Worm (Caenorhabditis elegans) whole organism, L4 larva: ENCODE data around the gene spig-8.

ENCODE experiments used
- aha-1 ChIP-seq: fragments of 150-350 bp; peaks from one replicate; lab custom pipeline; 2014; ENCODE audit warnings: missing biosample characterization, missing genetic modification characterization
- ceh-20 ChIP-seq: fragments of 200-800 bp; sonication (Bioruptor generic); IDR thresholded peaks from 2 replicates; pipeline ENCODE4 v1.3.6; 2022; ENCODE audit warnings: missing genetic modification reagents, missing genetic modification characterization, missing compliant biosample characterization
- cey-2 ChIP-seq: sonication (generic microtip); optimal IDR thresholded peaks from 3 replicates; lab custom pipeline; 2017; ENCODE audit warnings: missing genetic modification characterization, mild to moderate bottlenecking, missing compliant biosample characterization, antibody characterized with exemption, borderline replicate concordance; ENCODE audit not compliant: insufficient read depth
- daf-16 ChIP-seq, 3 experiments: sonication (generic microtip); optimal IDR thresholded peaks; 2 replicates each; lab custom pipeline; 2016 to 2017; ENCODE audit warnings: missing genetic modification characterization in 3 of 3, missing genetic modification reagents in 3 of 3, mild to moderate bottlenecking in 2 of 3, missing compliant biosample characterization in 2 of 3, missing biosample characterization in 1 of 3, moderate library complexity in 1 of 3
- dmd-6 ChIP-seq: fragments of 200-800 bp; sonication (Bioruptor generic); IDR thresholded peaks from 2 replicates; pipeline ENCODE4 v1.3.6; 2022; ENCODE audit warnings: missing genetic modification reagents, missing genetic modification characterization, missing compliant biosample characterization
- dpl-1 ChIP-seq: fragments of 150-350 bp; optimal IDR thresholded peaks from 2 replicates; lab custom pipeline; 2014; ENCODE audit warnings: missing biosample characterization, missing genetic modification reagents, missing genetic modification characterization
- dve-1 ChIP-seq: sonication (generic microtip); optimal IDR thresholded peaks from 2 replicates; lab custom pipeline; 2017; ENCODE audit warnings: antibody characterized with exemption, mild to moderate bottlenecking, missing genetic modification characterization, missing compliant biosample characterization; ENCODE audit not compliant: insufficient read depth
- egl-27 ChIP-seq: sonication (generic microtip); optimal IDR thresholded peaks from 3 replicates; lab custom pipeline; 2017; ENCODE audit warnings: missing biosample characterization, missing genetic modification reagents, missing genetic modification characterization
- hif-1 ChIP-seq, 2 experiments: sonication (generic microtip); optimal IDR thresholded peaks; 2 replicates each; lab custom pipeline; 2016 to 2017; ENCODE audit warnings: missing compliant biosample characterization in 2 of 2, missing genetic modification characterization in 2 of 2, missing genetic modification reagents in 2 of 2, missing genotype in 2 of 2, mild to moderate bottlenecking in 1 of 2
- hlh-11 ChIP-seq: fragments of 200-800 bp; sonication (Bioruptor generic); optimal IDR thresholded peaks from 2 replicates; lab custom pipeline; 2018; ENCODE audit warnings: mild to moderate bottlenecking, missing genetic modification characterization, missing compliant biosample characterization
- hlh-30 ChIP-seq: sonication (generic microtip); optimal IDR thresholded peaks from 2 replicates; lab custom pipeline; 2017; ENCODE audit warnings: antibody characterized with exemption, mild to moderate bottlenecking, missing genetic modification characterization, missing compliant biosample characterization; ENCODE audit not compliant: insufficient read depth
- lim-7 ChIP-seq: fragments of 200-800 bp; sonication (Bioruptor generic); IDR thresholded peaks from 2 replicates; pipeline ENCODE4 v1.3.6; 2022; ENCODE audit warnings: missing genetic modification characterization, missing compliant biosample characterization
- lsy-2 ChIP-seq, 2 experiments: fragments of 150-350 bp in 1 of 2; sonication (generic microtip) in 1 of 2; optimal IDR thresholded peaks; 2 replicates each; lab custom pipeline; 2014 to 2017; ENCODE audit warnings: missing biosample characterization in 2 of 2, missing genetic modification characterization in 2 of 2
- mdl-1 ChIP-seq, 2 experiments: fragments of 150-350 bp in 1 of 2; sonication (generic microtip) in 1 of 2; optimal IDR thresholded peaks; 2 replicates each; lab custom pipeline; 2014 to 2017; ENCODE audit warnings: missing biosample characterization in 2 of 2, missing genetic modification characterization in 2 of 2
- mep-1 ChIP-seq: fragments of 150-350 bp; sonication (generic microtip); optimal IDR thresholded peaks from 3 replicates; lab custom pipeline; 2014; ENCODE audit warnings: missing biosample characterization, missing genetic modification characterization
- mxl-3 ChIP-seq: fragments of 200-800 bp; sonication (Bioruptor generic); optimal IDR thresholded peaks from 2 replicates; lab custom pipeline; 2018; ENCODE audit warnings: mild to moderate bottlenecking, missing genetic modification characterization, missing compliant biosample characterization
- nhr-102 ChIP-seq: sonication (generic microtip); optimal IDR thresholded peaks from 2 replicates; lab custom pipeline; 2016; ENCODE audit warnings: mild to moderate bottlenecking, missing genetic modification characterization, moderate library complexity, missing compliant biosample characterization
- nhr-25 ChIP-seq: sonication (generic microtip); optimal IDR thresholded peaks from 2 replicates; lab custom pipeline; 2017; ENCODE audit warnings: missing genetic modification characterization, mild to moderate bottlenecking, missing compliant biosample characterization, antibody characterized with exemption, moderate library complexity, borderline replicate concordance; ENCODE audit not compliant: insufficient read depth
- nhr-28 ChIP-seq: fragments of 150-350 bp; optimal IDR thresholded peaks from 2 replicates; lab custom pipeline; 2014; ENCODE audit warnings: missing biosample characterization, missing genetic modification characterization
- nhr-48 ChIP-seq: sonication (generic microtip); optimal IDR thresholded peaks from 2 replicates; lab custom pipeline; 2016; ENCODE audit warnings: mild to moderate bottlenecking, missing genetic modification characterization, missing compliant biosample characterization
- nhr-77 ChIP-seq: fragments of 150-350 bp; optimal IDR thresholded peaks from 2 replicates; lab custom pipeline; 2014; ENCODE audit warnings: missing biosample characterization, missing genetic modification characterization
- pha-4 ChIP-seq, 2 experiments: fragments of 150-350 bp in 1 of 2; fragments of 200-800 bp in 1 of 2; sonication (Bioruptor generic) in 1 of 2; IDR thresholded peaks in 1 of 2; optimal IDR thresholded peaks in 1 of 2; 2 replicates each; pipeline versions ENCODE4 v1.3.6 to Lab custom; 2014 to 2022; ENCODE audit warnings: missing genetic modification characterization in 2 of 2, missing genetic modification reagents in 2 of 2, missing biosample characterization in 1 of 2, missing compliant biosample characterization in 1 of 2
- rbr-2 ChIP-seq: sonication (generic microtip); optimal IDR thresholded peaks from 2 replicates; lab custom pipeline; 2016; ENCODE audit warnings: missing genotype, missing genetic modification characterization, missing compliant biosample characterization
- sdz-12 ChIP-seq: fragments of 200-800 bp; sonication (Bioruptor generic); optimal IDR thresholded peaks from 2 replicates; lab custom pipeline; 2018; ENCODE audit warnings: mild to moderate bottlenecking, missing genetic modification characterization, missing compliant biosample characterization
- snpc-1.2 ChIP-seq: fragments of 200-800 bp; sonication (Bioruptor generic); IDR thresholded peaks from 2 replicates; pipeline ENCODE4 v1.3.6; 2022; ENCODE audit warnings: missing genetic modification reagents, missing genetic modification characterization, missing compliant biosample characterization
- snpc-4 ChIP-seq: fragments of 150-350 bp; optimal IDR thresholded peaks from 2 replicates; lab custom pipeline; 2014; ENCODE audit warnings: missing biosample characterization, missing genetic modification characterization
- tag-97 ChIP-seq: fragments of 200-800 bp; sonication (Bioruptor generic); IDR thresholded peaks from 2 replicates; pipeline ENCODE4 v1.3.6; 2022; ENCODE audit warnings: missing genetic modification characterization, missing compliant biosample characterization
- unc-130 ChIP-seq: sonication (generic microtip); optimal IDR thresholded peaks from 2 replicates; lab custom pipeline; 2016; ENCODE audit warnings: missing genetic modification reagents, missing genetic modification characterization, missing compliant biosample characterization
- unc-62 ChIP-seq, 3 experiments: fragments of 150-350 bp in 1 of 3; sonication (generic microtip); optimal IDR thresholded peaks in 2 of 3; peaks in 1 of 3; 1 replicate in 1 of 3; 2 replicates in 2 of 3; lab custom pipeline; 2014 to 2017; ENCODE audit warnings: missing biosample characterization in 3 of 3, missing genetic modification characterization in 3 of 3, missing genetic modification reagents in 3 of 3, missing genotype in 1 of 3

spig-8 gene

DNA sequence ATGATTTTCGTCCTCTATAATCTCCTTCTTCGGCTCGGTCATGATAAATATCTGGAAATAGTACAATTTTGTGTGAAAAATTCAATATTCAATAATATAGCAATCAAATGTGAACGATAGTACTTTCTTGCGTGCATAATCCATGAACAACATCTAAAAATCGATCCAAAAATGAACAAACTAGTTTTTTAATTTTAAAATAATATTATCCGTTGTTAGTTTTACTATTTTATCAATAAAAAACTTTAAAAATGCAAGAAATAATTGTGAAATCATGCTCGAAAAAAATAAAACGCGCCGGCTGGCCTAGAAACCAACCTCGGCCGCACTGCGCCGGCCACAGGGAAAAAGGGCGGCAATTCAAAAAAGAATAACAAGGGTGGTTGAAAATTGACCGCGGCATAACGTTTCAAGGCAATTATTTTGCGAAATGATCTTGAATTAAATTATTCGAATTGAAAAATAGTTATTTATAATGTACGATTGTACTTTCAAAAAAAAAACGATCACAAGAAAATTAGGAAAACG lies 30.0 kb downstream of the spig-8 start, which contains the start of gene mys-1 (continued):
- no peak for TF ChIP-seq lim-7

DNA sequence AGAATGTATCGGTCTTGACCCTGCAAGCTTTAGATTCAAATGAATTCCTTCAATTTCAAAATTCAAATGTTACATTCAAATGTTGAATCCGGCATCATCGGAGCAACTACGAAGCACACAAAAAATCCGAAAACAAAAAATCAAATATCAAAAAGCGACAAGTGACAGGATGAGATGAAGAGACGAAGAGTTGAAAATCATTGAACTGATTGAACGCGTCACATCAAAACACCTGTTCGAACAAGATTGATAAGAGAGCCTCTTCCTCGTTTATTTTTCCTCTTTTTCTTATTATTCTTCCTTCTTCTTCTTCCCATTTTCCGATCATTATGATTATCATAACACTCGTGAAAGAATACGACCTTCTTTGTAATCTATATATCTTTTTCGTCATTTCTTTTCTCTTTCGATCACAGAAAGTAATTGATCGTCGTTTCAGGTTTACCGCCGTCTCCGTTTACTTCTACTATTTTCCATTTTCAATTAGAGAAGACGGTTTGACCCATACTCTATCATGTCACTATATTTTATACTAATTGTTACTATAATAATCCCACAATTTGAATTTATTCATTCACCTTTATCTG lies 30.9 kb downstream of the spig-8 start, which contains the start of gene VC5.2:
Gene VC5.2, plus strand, starts transcription at position 439 of the 587 bp plus-strand sequence.
- TF ChIP-seq hlh-30 (peak; percentile 8), hlh-11 (tag; lab: Kevin White, UChicago) (peak; percentile 34), snpc-1.2 (GFP tag; lab: Robert Waterston, UW) (no peak), unc-62 (GFP tag; optimal IDR thresholded peaks at IDR 0.05 in 1 of 2; lab: Kevin White, UChicago) (peak in 1 of 2 experiments; percentile 75), unc-62 (tag; optimal IDR thresholded peaks at IDR 0.05; lab: Kevin White, UChicago) (no peak), nhr-25 (tag; lab: Kevin White, UChicago) (no peak), hif-1 (tag; optimal IDR thresholded peaks at IDR 0.05; lab: Kevin White, UChicago) (no peak), nhr-77 (tag; lab: Kevin White, UChicago) (peak; percentile 11), nhr-28 (tag; lab: Kevin White, UChicago) (peak; percentile 75), rbr-2 (no peak), daf-16 (GFP tag; optimal IDR thresholded peaks at IDR 0.05; lab: Kevin White, UChicago) (peak in 1 of 2 experiments; percentile 41), daf-16 (tag; optimal IDR thresholded peaks at IDR 0.05; lab: Kevin White, UChicago) (no peak), ceh-20 (GFP tag; lab: Robert Waterston, UW) (0 out of 2 replicates have a peak, but pooled peaks have one; percentile 23)

DNA sequence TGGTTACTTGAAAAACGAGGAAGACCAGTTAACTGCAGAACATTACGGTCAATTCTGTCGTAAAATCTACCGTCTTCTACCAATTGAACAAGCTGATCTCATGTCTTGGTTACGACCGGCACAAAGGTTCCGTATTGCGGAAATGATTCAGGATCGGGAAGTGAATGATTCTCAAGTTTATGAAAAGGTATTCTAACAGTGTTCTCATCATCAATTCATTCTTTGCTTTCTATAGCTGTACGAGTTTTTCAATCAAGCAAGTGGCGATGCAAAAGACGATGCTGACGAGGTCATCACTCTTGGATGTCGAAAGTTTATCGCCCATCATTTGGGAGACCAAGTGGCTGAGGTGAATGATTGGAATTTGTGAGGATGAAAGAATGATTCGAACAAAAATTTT lies 32.6 kb downstream of the spig-8 start:
- TF ChIP-seq cey-2 (no peak), unc-62 (GFP tag; optimal IDR thresholded peaks at IDR 0.05 in 1 of 2; lab: Kevin White, UChicago) (peak in 1 of 2 experiments; percentile 95), unc-62 (tag; optimal IDR thresholded peaks at IDR 0.05; lab: Kevin White, UChicago) (no peak), egl-27 (tag; lab: Kevin White, UChicago) (no peak), aha-1 (tag; lab: Kevin White, UChicago) (no peak), snpc-4 (tag; lab: Kevin White, UChicago) (no peak)

DNA sequence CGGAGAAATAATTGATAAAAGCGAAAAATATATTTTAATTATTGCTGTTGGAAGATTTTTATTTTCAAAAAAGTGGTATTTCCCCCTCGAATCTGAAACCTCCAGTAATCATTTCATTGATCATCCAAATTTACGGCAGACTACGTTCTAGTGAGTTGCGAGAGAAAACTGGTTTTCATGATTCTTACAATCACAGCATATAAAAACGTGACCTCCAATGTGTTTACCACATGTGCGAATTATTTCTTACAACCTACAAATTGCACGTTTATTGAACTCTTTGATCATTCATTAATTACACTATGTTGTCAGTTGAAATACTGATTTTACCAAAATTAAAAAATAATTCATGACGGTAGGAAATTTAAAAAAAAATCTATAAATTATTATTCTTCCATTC lies 34.5 kb downstream of the spig-8 start:
- TF ChIP-seq unc-130 (GFP tag; lab: Kevin White, UChicago) (no peak), nhr-48 (tag; lab: Kevin White, UChicago) (peak; percentile 40), dpl-1 (GFP tag; lab: Kevin White, UChicago) (peak; percentile 28), lsy-2 (tag; optimal IDR thresholded peaks at IDR 0.05; lab: Kevin White, UChicago) (peak in 1 of 2 experiments; percentile 39), hlh-11 (tag; lab: Kevin White, UChicago) (peak; percentile 18), daf-16 (GFP tag; optimal IDR thresholded peaks at IDR 0.05; lab: Kevin White, UChicago) (no peak), daf-16 (tag; optimal IDR thresholded peaks at IDR 0.05; lab: Kevin White, UChicago) (peak; percentile 24), pha-4 (GFP tag; IDR thresholded peaks at IDR 0.05; lab: Robert Waterston, UW) (no peak), pha-4 (tag; optimal IDR thresholded peaks at IDR 0.05; lab: Kevin White, UChicago) (no peak), hlh-30 (peak; percentile 80), mep-1 (peak; percentile 40), dmd-6 (GFP tag; lab: Robert Waterston, UW) (peak; percentile 81), ceh-20 (GFP tag; lab: Robert Waterston, UW) (no peak), tag-97 (GFP tag; lab: Robert Waterston, UW) (no peak), nhr-102 (tag; lab: Kevin White, UChicago) (peak; percentile 58), dve-1 (tag; lab: Kevin White, UChicago) (peak; percentile 43), aha-1 (tag; lab: Kevin White, UChicago) (peak; percentile 87), mxl-3 (GFP tag; lab: Kevin White, UChicago) (peak; percentile 92), unc-62 (GFP tag; optimal IDR thresholded peaks at IDR 0.05 in 1 of 2; lab: Kevin White, UChicago) (peak in 1 of 2 experiments; percentile 84), unc-62 (tag; optimal IDR thresholded peaks at IDR 0.05; lab: Kevin White, UChicago) (no peak), sdz-12 (GFP tag; lab: Kevin White, UChicago) (no peak), mdl-1 (tag; optimal IDR thresholded peaks at IDR 0.05; lab: Kevin White, UChicago) (peak in 1 of 2 experiments; percentile 80), nhr-77 (tag; lab: Kevin White, UChicago) (peak; percentile 61), nhr-28 (tag; lab: Kevin White, UChicago) (peak; percentile 95), nhr-25 (tag; lab: Kevin White, UChicago) (peak; percentile 50)
